Fruit fly (Drosophila melanogaster): Measurements from ENCODE around the gene CG11760.

- TF ChIP-seq Dll (optimal IDR thresholded peaks at IDR 0.05), result no peak
- TF ChIP-seq EcR (GFP tag; optimal IDR thresholded peaks at IDR 0.05), result no peak
- no peak for TF ChIP-seq psq (optimal IDR thresholded peaks at IDR 0.05)
- TF ChIP-seq usp (GFP tag; optimal IDR thresholded peaks at IDR 0.05), result no peak
Measured at dm6 chr3R:8716551-8716879, 2.5 kb upstream of the CG11760 start.

All from whole organism.